Worm (Caenorhabditis elegans) whole organism, midembryonic: ENCODE measurements around the gene T02C1.1.

Experiments used
- T22C8.4 ChIP-seq: fragments of 200-800 bp; sonication (Bioruptor generic); IDR thresholded peaks from 2 replicates; pipeline ENCODE4 v1.3.6; 2022; ENCODE audit warnings: missing genetic modification characterization, missing compliant biosample characterization
- cog-1 ChIP-seq: sonication (generic microtip); optimal IDR thresholded peaks from 2 replicates; lab custom pipeline; 2016; ENCODE audit warnings: missing genetic modification characterization, missing compliant biosample characterization
- flt-1 ChIP-seq: fragments of 200-800 bp; sonication (Bioruptor generic); IDR thresholded peaks from 2 replicates; pipeline ENCODE4 v1.3.6; 2022; ENCODE audit warnings: missing genetic modification characterization, missing compliant biosample characterization
- klf-2 ChIP-seq: fragments of 200-800 bp; sonication (Bioruptor generic); conservative IDR thresholded peaks from 2 replicates; pipeline ENCODE4 v1.3.6; 2022; ENCODE audit warnings: missing genetic modification reagents, missing genetic modification characterization, missing compliant biosample characterization
- med-1 ChIP-seq: sonication (generic microtip); optimal IDR thresholded peaks from 2 replicates; lab custom pipeline; 2017; ENCODE audit warnings: missing genetic modification characterization, mild to moderate bottlenecking, missing compliant biosample characterization, antibody characterized with exemption, missing genetic modification reagents; ENCODE audit not compliant: insufficient read depth
- ref-1 ChIP-seq: fragments of 200-800 bp; sonication (Bioruptor generic); conservative IDR thresholded peaks from 2 replicates; pipeline ENCODE4 v1.3.6; 2022; ENCODE audit warnings: missing genetic modification reagents, missing genetic modification characterization, missing compliant biosample characterization
- tab-1 ChIP-seq: fragments of 200-800 bp; sonication (Bioruptor generic); IDR thresholded peaks from 2 replicates; pipeline ENCODE4 v1.3.6; 2022; ENCODE audit warnings: missing genetic modification characterization, missing compliant biosample characterization
- ztf-23 ChIP-seq: fragments of 200-800 bp; sonication (Bioruptor generic); IDR thresholded peaks from 2 replicates; pipeline ENCODE4 v1.3.6; 2022; ENCODE audit warnings: missing genetic modification reagents, missing genetic modification characterization, missing compliant biosample characterization
- ztf-29 ChIP-seq: fragments of 200-800 bp; sonication (Bioruptor generic); IDR thresholded peaks from 2 replicates; pipeline ENCODE4 v1.3.6; 2022; ENCODE audit warnings: missing genetic modification reagents, missing genetic modification characterization, missing compliant biosample characterization

Gene T02C1.1

DNA sequence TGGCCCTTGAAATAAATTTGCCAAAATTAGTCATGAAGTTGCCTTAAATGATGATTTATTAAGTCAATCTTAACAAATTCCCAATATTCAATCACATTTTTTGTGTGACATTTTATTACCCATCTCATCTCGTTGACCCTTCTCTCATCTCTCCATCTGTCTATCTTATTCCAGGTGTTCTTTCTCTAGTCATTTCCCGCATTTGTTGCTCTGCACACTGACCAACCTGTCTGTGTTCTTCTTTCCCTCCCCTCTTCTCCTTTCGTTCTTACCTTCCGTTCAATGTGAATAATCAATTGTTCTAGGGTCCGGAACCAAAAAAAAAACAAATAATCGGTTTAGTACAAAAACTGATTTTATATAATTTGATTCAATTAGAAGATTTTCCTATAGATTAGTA, at the start of gene T02C1.1:
Gene T02C1.1, plus strand, starts transcription at position 305 of the 400 bp plus-strand sequence.
- TF ChIP-seq tab-1: no peak
- TF ChIP-seq med-1 (GFP tag; lab: Kevin White, UChicago): no peak
- no peak for TF ChIP-seq ztf-23 (GFP tag; lab: Robert Waterston, UW)
- TF ChIP-seq klf-2 (GFP tag; lab: Robert Waterston, UW): no peak
- TF ChIP-seq ztf-29: no peak
- no peak for TF ChIP-seq flt-1 (GFP tag; lab: Robert Waterston, UW)
- no peak for TF ChIP-seq cog-1 (tag; lab: Kevin White, UChicago)
- no peak for TF ChIP-seq ref-1 (GFP tag; lab: Robert Waterston, UW)
- TF ChIP-seq T22C8.4 (GFP tag; lab: Robert Waterston, UW): no peak

DNA sequence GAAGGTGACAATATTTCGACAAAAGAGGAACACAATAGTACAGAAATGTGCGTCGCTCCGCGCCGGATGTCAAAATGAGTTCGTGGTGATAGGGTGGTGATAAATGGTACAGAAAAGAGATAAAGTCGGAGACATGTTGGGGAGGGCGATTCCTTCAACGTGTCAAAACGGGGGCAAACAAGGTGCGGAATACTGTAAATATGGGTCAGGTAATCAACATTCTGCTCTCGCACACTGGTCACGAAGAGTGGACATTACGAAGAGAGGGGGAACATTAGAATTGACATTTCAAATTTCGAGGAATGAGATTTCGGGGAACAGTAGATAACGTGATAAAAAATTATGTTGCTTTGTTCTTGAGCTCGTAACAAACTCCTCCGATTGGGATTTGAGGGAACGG, 47.7 kb upstream of the T02C1.1 start, which contains the start of gene ZC84.6:
Gene ZC84.6, minus strand, starts transcription at position 101 of the 400 bp plus-strand sequence.
- TF ChIP-seq cog-1 (tag; lab: Kevin White, UChicago): no peak
- no peak for TF ChIP-seq ztf-29
- no peak for TF ChIP-seq tab-1
- TF ChIP-seq med-1 (GFP tag; lab: Kevin White, UChicago): no peak
- no peak for TF ChIP-seq T22C8.4 (GFP tag; lab: Robert Waterston, UW)
- no peak for TF ChIP-seq ref-1 (GFP tag; lab: Robert Waterston, UW)
- no peak for TF ChIP-seq flt-1 (GFP tag; lab: Robert Waterston, UW)
- TF ChIP-seq klf-2 (GFP tag; lab: Robert Waterston, UW): no peak
- TF ChIP-seq ztf-23 (GFP tag; lab: Robert Waterston, UW): no peak

DNA sequence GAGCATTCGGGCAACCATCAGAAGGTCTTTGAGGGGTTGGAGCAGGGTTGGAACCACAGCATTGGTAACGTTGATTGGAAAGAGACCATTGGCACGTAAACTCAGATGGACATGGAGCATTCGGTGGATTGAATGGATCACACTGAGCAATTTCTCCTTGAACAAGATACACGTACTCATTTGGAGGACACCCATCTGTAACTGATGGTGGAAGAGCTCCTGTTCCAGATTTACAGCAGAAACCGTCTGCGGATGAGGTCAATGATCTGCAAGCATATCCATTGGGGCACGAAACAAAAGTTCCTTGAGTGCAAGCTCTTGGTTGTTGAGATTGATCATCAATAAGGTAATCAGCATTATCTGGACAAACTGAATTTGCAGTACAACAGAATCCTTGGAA, 45.3 kb upstream of the T02C1.1 start:
- TF ChIP-seq ztf-23 (GFP tag; lab: Robert Waterston, UW) (no peak), tab-1 (no peak), ztf-29 (no peak), ref-1 (GFP tag; lab: Robert Waterston, UW) (no peak)

DNA sequence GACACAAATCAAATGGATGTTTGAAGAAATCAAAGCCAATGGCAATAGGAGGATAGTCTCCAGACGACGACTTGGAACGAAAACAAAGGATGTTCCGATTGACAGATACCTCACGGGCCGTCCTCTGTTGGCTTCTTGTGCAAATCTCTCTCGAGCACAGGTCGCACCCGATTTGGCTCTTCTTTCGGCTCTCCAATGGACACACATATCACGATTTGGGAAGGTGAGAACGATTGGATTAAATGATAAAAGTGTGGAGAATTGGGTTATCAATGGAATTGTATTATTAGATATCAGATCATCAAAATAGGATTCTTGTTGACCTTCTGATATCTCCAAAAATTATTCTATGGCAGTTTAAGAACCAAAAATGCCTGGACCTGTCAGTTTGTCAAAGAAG, 41.1 kb upstream of the T02C1.1 start, which contains the start of gene ZC84.1:
Gene ZC84.1, minus strand, starts transcription at position 101 of the 400 bp plus-strand sequence.
- no peak for TF ChIP-seq cog-1 (tag; lab: Kevin White, UChicago)
- no peak for TF ChIP-seq ztf-29
- no peak for TF ChIP-seq tab-1
- no peak for TF ChIP-seq klf-2 (GFP tag; lab: Robert Waterston, UW)
- TF ChIP-seq flt-1 (GFP tag; lab: Robert Waterston, UW): no peak
- TF ChIP-seq med-1 (GFP tag; lab: Kevin White, UChicago): no peak
- TF ChIP-seq ztf-23 (GFP tag; lab: Robert Waterston, UW): no peak
- TF ChIP-seq T22C8.4 (GFP tag; lab: Robert Waterston, UW): no peak
- no peak for TF ChIP-seq ref-1 (GFP tag; lab: Robert Waterston, UW)

DNA sequence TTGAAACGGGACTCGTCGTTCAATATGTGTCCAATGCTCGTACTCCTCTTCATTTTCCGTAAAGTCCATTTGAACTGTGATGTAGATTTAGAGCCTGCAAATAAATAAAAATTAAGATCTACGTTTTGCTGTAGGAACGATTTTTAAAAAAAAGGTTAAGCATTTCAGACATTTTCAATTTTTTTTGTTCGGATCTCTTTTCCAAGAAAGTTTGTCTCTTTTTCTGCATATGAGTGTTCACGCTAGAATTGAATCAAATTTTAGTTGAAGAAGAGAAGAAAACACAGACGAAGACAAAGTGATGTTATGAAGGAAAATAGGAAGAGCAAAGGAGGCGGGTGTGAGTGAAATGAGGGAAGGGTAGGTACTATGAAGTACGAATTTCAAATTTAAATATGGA, 32.0 kb upstream of the T02C1.1 start, which contains the start of gene npr-29:
Gene npr-29, minus strand, starts transcription at position 101 of the 400 bp plus-strand sequence.
- TF ChIP-seq flt-1 (GFP tag; lab: Robert Waterston, UW): no peak
- no peak for TF ChIP-seq med-1 (GFP tag; lab: Kevin White, UChicago)
- TF ChIP-seq klf-2 (GFP tag; lab: Robert Waterston, UW): no peak
- no peak for TF ChIP-seq cog-1 (tag; lab: Kevin White, UChicago)
- no peak for TF ChIP-seq ztf-29
- no peak for TF ChIP-seq T22C8.4 (GFP tag; lab: Robert Waterston, UW)

DNA sequence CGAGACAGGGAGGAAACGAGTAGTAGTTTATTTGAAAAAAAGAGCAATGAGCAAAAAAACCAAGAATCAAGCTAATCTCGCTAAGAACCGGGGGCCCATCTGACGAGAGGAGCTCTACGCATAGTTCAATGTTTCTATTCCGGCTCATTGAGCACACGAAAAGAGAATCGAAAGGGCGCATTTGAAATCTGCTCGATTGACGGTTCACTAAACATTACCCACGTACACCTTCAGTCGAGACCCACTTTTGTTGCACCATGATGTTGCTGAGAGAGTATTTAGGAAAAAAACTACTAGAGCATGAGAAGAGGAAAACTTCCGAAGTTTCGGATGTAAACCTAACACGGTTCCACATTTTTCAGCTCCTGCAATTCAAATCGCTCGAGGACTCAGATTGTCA, 22.3 kb upstream of the T02C1.1 start:
- TF ChIP-seq klf-2 (GFP tag; lab: Robert Waterston, UW) (no peak), tab-1 (no peak), ztf-23 (GFP tag; lab: Robert Waterston, UW) (no peak), flt-1 (GFP tag; lab: Robert Waterston, UW) (no peak), med-1 (GFP tag; lab: Kevin White, UChicago) (no peak), T22C8.4 (GFP tag; lab: Robert Waterston, UW) (no peak), ref-1 (GFP tag; lab: Robert Waterston, UW) (no peak), ztf-29 (no peak), cog-1 (tag; lab: Kevin White, UChicago) (no peak)

DNA sequence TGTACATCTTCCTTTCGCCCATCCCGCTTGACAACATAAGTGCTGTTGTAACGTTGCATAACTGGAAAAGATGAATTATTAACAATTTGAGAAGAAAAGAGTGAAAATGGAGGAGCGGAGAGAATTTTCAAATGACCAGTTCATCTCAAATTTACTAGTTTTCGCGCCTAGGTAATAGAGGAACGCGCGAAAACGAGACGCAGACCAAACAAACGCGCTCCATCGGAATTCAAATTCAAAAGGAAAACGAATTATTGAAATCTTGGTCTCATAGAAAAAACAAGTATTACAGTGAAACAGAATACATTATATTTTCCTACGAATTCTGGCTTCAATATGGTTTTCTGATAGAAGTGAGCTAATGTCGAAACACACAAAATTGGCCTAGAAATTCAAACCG, 19.1 kb upstream of the T02C1.1 start:
- TF ChIP-seq ztf-23 (GFP tag; lab: Robert Waterston, UW) (no peak), med-1 (GFP tag; lab: Kevin White, UChicago) (no peak), tab-1 (no peak), flt-1 (GFP tag; lab: Robert Waterston, UW) (no peak), ztf-29 (no peak), ref-1 (GFP tag; lab: Robert Waterston, UW) (no peak), cog-1 (tag; lab: Kevin White, UChicago) (no peak), T22C8.4 (GFP tag; lab: Robert Waterston, UW) (no peak), klf-2 (GFP tag; lab: Robert Waterston, UW) (no peak)

DNA sequence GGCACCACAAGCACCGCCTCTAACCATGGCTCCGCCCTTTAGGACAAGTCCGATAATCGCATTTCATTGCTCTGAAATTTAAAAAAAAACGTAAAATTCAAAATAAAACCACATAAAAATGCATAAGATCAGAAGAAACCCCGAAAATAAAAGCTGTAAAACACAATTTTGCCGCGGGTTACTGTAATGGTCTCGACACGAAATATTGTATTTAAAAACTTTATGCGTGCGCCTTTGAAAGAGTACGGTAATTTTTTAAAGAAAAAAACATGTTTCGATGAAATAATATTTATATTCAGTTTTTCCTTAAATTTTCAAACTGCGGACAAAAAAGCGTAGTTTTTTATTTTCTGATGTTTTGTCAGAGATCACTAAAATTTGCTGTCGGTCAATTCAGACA, 18.6 kb upstream of the T02C1.1 start, which contains the start of gene rnr-1:
Gene rnr-1, minus strand, starts transcription at position 77 of the 400 bp plus-strand sequence.
- TF ChIP-seq tab-1 (no peak), T22C8.4 (GFP tag; lab: Robert Waterston, UW) (no peak), flt-1 (GFP tag; lab: Robert Waterston, UW) (no peak), ztf-29 (no peak), ref-1 (GFP tag; lab: Robert Waterston, UW) (no peak), ztf-23 (GFP tag; lab: Robert Waterston, UW) (no peak), cog-1 (tag; lab: Kevin White, UChicago) (no peak), med-1 (GFP tag; lab: Kevin White, UChicago) (no peak), klf-2 (GFP tag; lab: Robert Waterston, UW) (no peak)

DNA sequence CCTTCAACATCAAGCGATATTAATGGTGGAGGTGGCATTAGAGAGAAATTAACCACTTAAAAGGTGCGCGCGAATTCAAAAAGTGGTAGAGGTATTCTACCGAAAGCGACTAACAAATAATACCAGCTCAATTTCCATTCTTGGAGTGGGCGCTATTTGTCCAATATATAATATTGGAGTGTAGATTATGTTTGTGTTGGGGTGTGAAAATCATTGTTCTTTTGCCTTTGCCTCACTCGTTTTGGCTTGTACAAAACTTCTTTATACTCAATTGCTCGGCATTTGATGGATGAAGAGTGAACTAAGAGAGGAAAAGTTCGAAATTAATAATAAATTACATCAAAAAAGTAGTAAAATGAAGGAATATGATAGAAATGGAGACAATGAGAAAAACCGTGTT, 16.2 kb upstream of the T02C1.1 start, which contains the start of gene T23G5.3:
Gene T23G5.3, minus strand, starts transcription at position 101 of the 400 bp plus-strand sequence.
- TF ChIP-seq ztf-29: no peak
- no peak for TF ChIP-seq ref-1 (GFP tag; lab: Robert Waterston, UW)
- TF ChIP-seq klf-2 (GFP tag; lab: Robert Waterston, UW): no peak
- no peak for TF ChIP-seq cog-1 (tag; lab: Kevin White, UChicago)
- TF ChIP-seq ztf-23 (GFP tag; lab: Robert Waterston, UW): no peak
- TF ChIP-seq med-1 (GFP tag; lab: Kevin White, UChicago): no peak
- no peak for TF ChIP-seq tab-1
- TF ChIP-seq T22C8.4 (GFP tag; lab: Robert Waterston, UW): no peak
- TF ChIP-seq flt-1 (GFP tag; lab: Robert Waterston, UW): no peak
